Fruit fly (Drosophila melanogaster): ENCODE data around the gene Sras.
A peak's percentile ranks its signal among the peaks of the same experiment; 100 is the strongest.

Sras gene

DNA sequence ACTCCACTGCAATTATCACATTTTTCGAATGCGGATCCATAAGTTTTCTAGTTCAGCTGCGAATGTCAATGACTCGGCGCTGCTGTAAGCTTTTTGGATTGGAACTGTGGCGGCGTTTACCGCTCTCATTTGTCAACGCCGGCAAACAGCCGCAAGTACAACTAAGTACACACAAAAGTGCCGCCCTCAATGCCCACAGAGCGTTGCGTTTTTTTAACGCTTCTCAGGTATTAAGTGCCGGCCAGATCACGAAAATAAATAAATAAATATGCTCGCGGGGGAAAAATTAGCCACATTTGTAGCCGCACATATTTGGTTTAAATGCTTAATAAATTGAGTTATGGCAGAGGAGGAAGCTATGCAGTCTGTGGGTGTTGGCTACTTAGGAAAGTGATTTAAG is 18.0 kb downstream of the Sras start:
- TF ChIP-seq CG14441 (GFP tag; IDR thresholded peaks at IDR 0.05): 0 out of 2 replicates have a peak, but pooled peaks have one; percentile 9
- no peak for TF ChIP-seq salm (tag; optimal IDR thresholded peaks at IDR 0.05)
- peak; percentile 7 for TF ChIP-seq sqz (GFP tag; optimal IDR thresholded peaks at IDR 0.05)
- TF ChIP-seq Sry-δ (GFP tag; optimal IDR thresholded peaks at IDR 0.05): no peak
- 0 out of 2 replicates have a peak, but pooled peaks have one; percentile 23 for TF ChIP-seq CG11247 (GFP tag; IDR thresholded peaks at IDR 0.05)
- TF ChIP-seq Med (GFP tag): peak; percentile 74
- TF ChIP-seq unc-4 (GFP tag; IDR thresholded peaks at IDR 0.05; ENCODE audit: partially characterized antibody): no peak
- TF ChIP-seq sens (GFP tag): peak; percentile 33
- no peak for TF ChIP-seq Xbp1 (GFP tag; optimal IDR thresholded peaks at IDR 0.05)
- 0 out of 3 replicates have a peak, but pooled peaks have one; percentile 55 for TF ChIP-seq otp (GFP tag; IDR thresholded peaks at IDR 0.05)
- no peak for TF ChIP-seq CG17802 (tag; optimal IDR thresholded peaks at IDR 0.05)
- TF ChIP-seq prd (optimal IDR thresholded peaks at IDR 0.05): no peak
- TF ChIP-seq prd (GFP tag; IDR thresholded peaks at IDR 0.05): 0 out of 3 replicates have a peak, but pooled peaks have one; percentile 9
- TF ChIP-seq CG17328 (GFP tag; IDR thresholded peaks at IDR 0.05): 0 out of 2 replicates have a peak, but pooled peaks have one; percentile 25

DNA sequence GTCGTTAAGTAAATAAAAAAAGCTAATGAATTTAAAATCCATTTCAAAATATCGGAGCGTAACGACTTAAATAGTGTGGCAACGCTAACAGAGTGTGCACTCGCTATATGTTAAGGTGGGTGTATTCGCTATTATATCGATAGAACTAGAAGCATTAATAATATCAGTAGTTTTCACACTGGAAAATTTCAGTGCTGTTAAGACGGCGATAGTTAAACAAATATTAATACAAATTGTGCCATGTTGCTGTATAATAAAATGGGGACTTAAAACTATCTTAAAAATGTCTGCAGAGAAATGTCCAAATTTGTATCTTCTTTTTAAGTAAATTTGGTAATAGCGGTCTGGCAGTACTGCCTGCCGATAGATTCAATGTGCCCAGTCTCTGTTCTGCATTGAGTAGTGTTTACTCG is 19.7 kb downstream of the Sras start:
- TF ChIP-seq ara (GFP tag; IDR thresholded peaks at IDR 0.05) (peak; percentile 77), repo (GFP tag; optimal IDR thresholded peaks at IDR 0.05) (peak; percentile 75), CG13424 (tag; optimal IDR thresholded peaks at IDR 0.05) (peak; percentile 88), CG10979 (tag; optimal IDR thresholded peaks at IDR 0.05) (peak; percentile 70), B-H1 (GFP tag; IDR thresholded peaks at IDR 0.05) (peak; percentile 88), CG11398 (GFP tag; optimal IDR thresholded peaks at IDR 0.05) (peak; percentile 51), mld (GFP tag; IDR thresholded peaks at IDR 0.05; ENCODE audit: partially characterized antibody) (no peak), dan (GFP tag; IDR thresholded peaks at IDR 0.05) (peak; percentile 75), gro (GFP tag; optimal IDR thresholded peaks at IDR 0.05) (peak; percentile 87), lbe (GFP tag; optimal IDR thresholded peaks at IDR 0.05) (no peak), stc (GFP tag; IDR thresholded peaks at IDR 0.05) (peak; percentile 73), CG17802 (tag; optimal IDR thresholded peaks at IDR 0.05) (peak; percentile 94), Mrtf (GFP tag; IDR thresholded peaks at IDR 0.05) (peak; percentile 87), esg (GFP tag; conservative IDR thresholded peaks at IDR 0.05) (peak; percentile 92), Xbp1 (GFP tag; optimal IDR thresholded peaks at IDR 0.05) (peak; percentile 89), CG7963 (GFP tag; IDR thresholded peaks at IDR 0.05; ENCODE audit: partially characterized antibody) (peak; percentile 24; the same call in 1 of the 3 replicates), trem (tag; optimal IDR thresholded peaks at IDR 0.05) (peak; percentile 92), knrl (GFP tag; IDR thresholded peaks at IDR 0.05; ENCODE audit: partially characterized antibody) (peak; percentile 92), klu (GFP tag; IDR thresholded peaks at IDR 0.05) (peak; percentile 92), CG6765 (GFP tag; optimal IDR thresholded peaks at IDR 0.05) (no peak), CG10959 (GFP tag; IDR thresholded peaks at IDR 0.05) (peak; percentile 73), BtbVII (GFP tag; optimal IDR thresholded peaks at IDR 0.05) (no peak), run (tag; optimal IDR thresholded peaks at IDR 0.05) (no peak), CG12391 (tag; optimal IDR thresholded peaks at IDR 0.05) (peak; percentile 90), CG7372 (GFP tag; IDR thresholded peaks at IDR 0.05) (peak; percentile 89), gfzf (GFP tag; optimal IDR thresholded peaks at IDR 0.05) (peak; percentile 74), CG9797 (GFP tag; optimal IDR thresholded peaks at IDR 0.05) (peak; percentile 85), CG11247 (GFP tag; IDR thresholded peaks at IDR 0.05) (peak; percentile 93), Meics (GFP tag; optimal IDR thresholded peaks at IDR 0.05) (peak; percentile 79), Poxn (GFP tag; IDR thresholded peaks at IDR 0.05) (peak; percentile 76), Mad (GFP tag; optimal IDR thresholded peaks at IDR 0.05) (peak; percentile 73), Lpt (GFP tag; optimal IDR thresholded peaks at IDR 0.05) (no peak), Max (GFP tag; optimal IDR thresholded peaks at IDR 0.05) (peak; percentile 74), CG10654 (GFP tag; optimal IDR thresholded peaks at IDR 0.05) (peak; percentile 87), NK7.1 (GFP tag; optimal IDR thresholded peaks at IDR 0.05) (peak; percentile 71), CG14014 (GFP tag; IDR thresholded peaks at IDR 0.05) (peak; percentile 91), Rx (GFP tag; IDR thresholded peaks at IDR 0.05) (peak; percentile 92), CG2120 (GFP tag; optimal IDR thresholded peaks at IDR 0.05) (peak; percentile 94), CG13894 (tag; optimal IDR thresholded peaks at IDR 0.05) (no peak)
